Worm (Caenorhabditis elegans) whole organism, L1 larva: ENCODE results near the gene F21C10.7.
A peak's percentile ranks its signal among the peaks of the same experiment; 100 is the strongest.

Experiments
- F16B12.6 ChIP-seq: fragments of 150-350 bp; optimal IDR thresholded peaks from 2 replicates; lab custom pipeline; 2014; ENCODE audit warnings: missing biosample characterization, missing genetic modification characterization
- aha-1 ChIP-seq: fragments of 150-350 bp; optimal IDR thresholded peaks from 2 replicates; lab custom pipeline; 2014; ENCODE audit warnings: missing biosample characterization, missing genetic modification characterization
- alr-1 ChIP-seq: fragments of 200-800 bp; sonication (Bioruptor generic); optimal IDR thresholded peaks from 2 replicates; lab custom pipeline; 2018; ENCODE audit warnings: borderline replicate concordance, mild to moderate bottlenecking, missing genetic modification characterization, missing compliant biosample characterization
- aly-2 ChIP-seq: fragments of 150-350 bp; optimal IDR thresholded peaks from 2 replicates; lab custom pipeline; 2014; ENCODE audit warnings: missing biosample characterization, missing genetic modification characterization
- ama-1 ChIP-seq: fragments of 150-350 bp; optimal IDR thresholded peaks from 2 replicates; lab custom pipeline; 2014
- blmp-1 ChIP-seq: fragments of 150-350 bp; optimal IDR thresholded peaks from 2 replicates; lab custom pipeline; 2014; ENCODE audit warnings: missing biosample characterization, missing genetic modification characterization
- ceh-88 ChIP-seq: fragments of 200-800 bp; sonication (Bioruptor generic); IDR thresholded peaks from 2 replicates; pipeline ENCODE4 v1.3.6; 2022; ENCODE audit warnings: missing genetic modification characterization, missing compliant biosample characterization
- ceh-90 ChIP-seq: sonication (generic microtip); optimal IDR thresholded peaks from 2 replicates; lab custom pipeline; 2016; ENCODE audit warnings: missing genetic modification characterization, missing compliant biosample characterization
- ces-1 ChIP-seq: fragments of 150-350 bp; optimal IDR thresholded peaks from 2 replicates; lab custom pipeline; 2014; ENCODE audit warnings: missing biosample characterization, missing genetic modification reagents, missing genetic modification characterization
- dpl-1 ChIP-seq, 3 experiments: fragments of 150-350 bp in 2 of 3; sonication (generic microtip) in 1 of 3; optimal IDR thresholded peaks; 2 replicates each; lab custom pipeline; 2014 to 2017; ENCODE audit warnings: missing biosample characterization in 3 of 3, missing genetic modification characterization in 3 of 3, missing genetic modification reagents in 3 of 3
- efl-3 ChIP-seq: fragments of 200-800 bp; sonication (Bioruptor generic); optimal IDR thresholded peaks from 2 replicates; lab custom pipeline; 2018; ENCODE audit warnings: mild to moderate bottlenecking, missing genetic modification characterization, missing compliant biosample characterization
- egl-13 ChIP-seq: sonication (generic microtip); optimal IDR thresholded peaks from 2 replicates; lab custom pipeline; 2016; ENCODE audit warnings: missing genotype, missing genetic modification reagents, missing genetic modification characterization, missing compliant biosample characterization
- egl-27 ChIP-seq, 2 experiments: fragments of 150-350 bp in 1 of 2; sonication (generic microtip); optimal IDR thresholded peaks; 3 replicates each; lab custom pipeline; 2017 to 2018; ENCODE audit warnings: missing biosample characterization in 2 of 2, missing genetic modification characterization in 2 of 2, missing genetic modification reagents in 2 of 2
- elt-2 ChIP-seq: sonication (generic microtip); optimal IDR thresholded peaks from 2 replicates; lab custom pipeline; 2016; ENCODE audit warnings: missing genetic modification characterization, mild to moderate bottlenecking, inconsistent platforms, missing compliant biosample characterization, missing genetic modification reagents
- elt-3 ChIP-seq, 6 experiments: fragments of 150-350 bp in 1 of 6; sonication (generic microtip); optimal IDR thresholded peaks; 2 replicates each; lab custom pipeline; 2017 to 2018; ENCODE audit warnings: missing biosample characterization in 6 of 6, missing genetic modification characterization in 6 of 6, inconsistent platforms in 1 of 6
- ets-5 ChIP-seq: fragments of 200-800 bp; sonication (Bioruptor generic); IDR thresholded peaks from 2 replicates; pipeline ENCODE4 v1.3.6; 2022; ENCODE audit warnings: missing genetic modification characterization, missing compliant biosample characterization
- fkh-10 ChIP-seq: sonication (generic microtip); optimal IDR thresholded peaks from 2 replicates; lab custom pipeline; 2017; ENCODE audit warnings: missing biosample characterization, missing genetic modification reagents, missing genetic modification characterization
- grh-1 ChIP-seq: fragments of 200-800 bp; sonication (Bioruptor generic); IDR thresholded peaks from 2 replicates; pipeline ENCODE4 v1.3.6; 2022; ENCODE audit warnings: missing genetic modification reagents, missing genetic modification characterization, missing compliant biosample characterization
- hlh-4 ChIP-seq: sonication (generic microtip); optimal IDR thresholded peaks from 2 replicates; lab custom pipeline; 2016; ENCODE audit warnings: mild to moderate bottlenecking, missing genetic modification characterization, missing compliant biosample characterization
- hpl-2 ChIP-seq: fragments of 150-350 bp; optimal IDR thresholded peaks from 2 replicates; lab custom pipeline; 2014; ENCODE audit warnings: missing biosample characterization, missing genetic modification reagents, missing genetic modification characterization
- isw-1 ChIP-seq: fragments of 200-800 bp; sonication (Bioruptor generic); IDR thresholded peaks from 2 replicates; pipeline ENCODE4 v1.3.6; 2022; ENCODE audit warnings: missing genetic modification characterization, missing compliant biosample characterization
- jun-1 ChIP-seq: fragments of 150-350 bp; optimal IDR thresholded peaks from 2 replicates; lab custom pipeline; 2014; ENCODE audit warnings: missing biosample characterization, missing genetic modification reagents, missing genetic modification characterization
- lin-14 ChIP-seq: fragments of 200-800 bp; sonication (Bioruptor generic); optimal IDR thresholded peaks from 2 replicates; lab custom pipeline; 2018; ENCODE audit warnings: mild to moderate bottlenecking, missing genetic modification characterization, moderate library complexity, missing compliant biosample characterization
- lin-15B ChIP-seq: fragments of 150-350 bp; sonication (generic microtip); optimal IDR thresholded peaks from 3 replicates; lab custom pipeline; 2014; ENCODE audit warnings: missing biosample characterization, missing genetic modification characterization
- lin-39 ChIP-seq: fragments of 150-350 bp; optimal IDR thresholded peaks from 2 replicates; lab custom pipeline; 2014; ENCODE audit warnings: missing biosample characterization, missing genetic modification reagents, missing genetic modification characterization
- lir-3 ChIP-seq: sonication (generic microtip); optimal IDR thresholded peaks from 2 replicates; lab custom pipeline; 2016; ENCODE audit warnings: mild to moderate bottlenecking, missing genetic modification characterization, moderate library complexity, missing compliant biosample characterization; ENCODE audit not compliant: poor library complexity
- lsy-2 ChIP-seq, 2 experiments: fragments of 150-350 bp; optimal IDR thresholded peaks; 2 replicates each; lab custom pipeline; 2014; ENCODE audit warnings: missing biosample characterization in 2 of 2, missing genetic modification characterization in 2 of 2
- mep-1 ChIP-seq: fragments of 150-350 bp; optimal IDR thresholded peaks from 2 replicates; lab custom pipeline; 2014; ENCODE audit warnings: missing biosample characterization, missing genetic modification characterization
- nhr-11 ChIP-seq: fragments of 150-350 bp; optimal IDR thresholded peaks from 2 replicates; lab custom pipeline; 2014; ENCODE audit warnings: missing biosample characterization, missing genetic modification characterization
- nhr-19 ChIP-seq: fragments of 200-800 bp; sonication (Bioruptor generic); conservative IDR thresholded peaks from 2 replicates; pipeline ENCODE4 v1.3.6; 2022; ENCODE audit warnings: missing genetic modification characterization, missing compliant biosample characterization
- nhr-20 ChIP-seq: sonication (generic microtip); optimal IDR thresholded peaks from 2 replicates; lab custom pipeline; 2016; ENCODE audit warnings: mild to moderate bottlenecking, missing genetic modification characterization, missing compliant biosample characterization
- nhr-237 ChIP-seq: fragments of 150-350 bp; optimal IDR thresholded peaks from 2 replicates; lab custom pipeline; 2014; ENCODE audit warnings: missing biosample characterization, missing genetic modification characterization
- nhr-47 ChIP-seq: sonication (generic microtip); optimal IDR thresholded peaks from 2 replicates; lab custom pipeline; 2016; ENCODE audit warnings: mild to moderate bottlenecking, missing genetic modification characterization, moderate library complexity, missing compliant biosample characterization
- nhr-71 ChIP-seq: sonication (generic microtip); optimal IDR thresholded peaks from 2 replicates; lab custom pipeline; 2016; ENCODE audit warnings: mild to moderate bottlenecking, missing genetic modification characterization, moderate library complexity, missing compliant biosample characterization
- nhr-84 ChIP-seq: sonication (generic microtip); optimal IDR thresholded peaks from 2 replicates; lab custom pipeline; 2017; ENCODE audit warnings: missing biosample characterization, missing genetic modification characterization
- nhr-85 ChIP-seq: sonication (generic microtip); peaks from one replicate; lab custom pipeline; 2016; ENCODE audit warnings: missing genetic modification characterization, inconsistent platforms, missing compliant biosample characterization
- nhr-90 ChIP-seq: sonication (generic microtip); optimal IDR thresholded peaks from 2 replicates; lab custom pipeline; 2016; ENCODE audit warnings: mild to moderate bottlenecking, missing genetic modification characterization, missing compliant biosample characterization; ENCODE audit not compliant: poor library complexity
- pag-3 ChIP-seq: sonication (generic microtip); optimal IDR thresholded peaks from 2 replicates; lab custom pipeline; 2017; ENCODE audit warnings: missing genetic modification characterization, mild to moderate bottlenecking, missing compliant biosample characterization, antibody characterized with exemption, borderline replicate concordance; ENCODE audit not compliant: insufficient read depth
- pqm-1 ChIP-seq: sonication (generic microtip); optimal IDR thresholded peaks from 3 replicates; lab custom pipeline; 2017; ENCODE audit warnings: missing biosample characterization, missing genetic modification characterization
- snpc-4 ChIP-seq: fragments of 150-350 bp; optimal IDR thresholded peaks from 2 replicates; lab custom pipeline; 2014; ENCODE audit warnings: missing biosample characterization, missing genetic modification characterization
- snu-23 ChIP-seq: sonication (generic microtip); optimal IDR thresholded peaks from 2 replicates; lab custom pipeline; 2016; ENCODE audit warnings: missing genetic modification characterization, missing compliant biosample characterization
- sup-37 ChIP-seq: fragments of 200-800 bp; sonication (Bioruptor generic); optimal IDR thresholded peaks from 2 replicates; lab custom pipeline; 2018; ENCODE audit warnings: mild to moderate bottlenecking, missing genetic modification characterization, missing compliant biosample characterization
- swsn-7 ChIP-seq: sonication (generic microtip); optimal IDR thresholded peaks from 2 replicates; lab custom pipeline; 2016; ENCODE audit warnings: missing genetic modification characterization, missing compliant biosample characterization
- unc-30 ChIP-seq: sonication (generic microtip); optimal IDR thresholded peaks from 2 replicates; lab custom pipeline; 2017; ENCODE audit warnings: missing biosample characterization, missing genetic modification characterization
- unc-98 ChIP-seq: fragments of 200-800 bp; sonication (Bioruptor generic); IDR thresholded peaks from 2 replicates; pipeline ENCODE4 v1.3.6; 2022; ENCODE audit warnings: missing genetic modification characterization, missing compliant biosample characterization
- xbp-1 ChIP-seq: sonication (generic microtip); optimal IDR thresholded peaks from 2 replicates; lab custom pipeline; 2016; ENCODE audit warnings: missing genetic modification characterization, missing compliant biosample characterization
- zag-1 ChIP-seq: fragments of 150-350 bp; optimal IDR thresholded peaks from 2 replicates; lab custom pipeline; 2014; ENCODE audit warnings: missing biosample characterization, missing genetic modification characterization
- zip-4 ChIP-seq: fragments of 200-800 bp; sonication (Bioruptor generic); optimal IDR thresholded peaks from 2 replicates; lab custom pipeline; 2018; ENCODE audit warnings: mild to moderate bottlenecking, missing genetic modification characterization, moderate library complexity, missing compliant biosample characterization
- ztf-4 ChIP-seq: fragments of 150-350 bp; optimal IDR thresholded peaks from 2 replicates; lab custom pipeline; 2014; ENCODE audit warnings: missing biosample characterization, missing genetic modification characterization

Gene F21C10.7

DNA sequence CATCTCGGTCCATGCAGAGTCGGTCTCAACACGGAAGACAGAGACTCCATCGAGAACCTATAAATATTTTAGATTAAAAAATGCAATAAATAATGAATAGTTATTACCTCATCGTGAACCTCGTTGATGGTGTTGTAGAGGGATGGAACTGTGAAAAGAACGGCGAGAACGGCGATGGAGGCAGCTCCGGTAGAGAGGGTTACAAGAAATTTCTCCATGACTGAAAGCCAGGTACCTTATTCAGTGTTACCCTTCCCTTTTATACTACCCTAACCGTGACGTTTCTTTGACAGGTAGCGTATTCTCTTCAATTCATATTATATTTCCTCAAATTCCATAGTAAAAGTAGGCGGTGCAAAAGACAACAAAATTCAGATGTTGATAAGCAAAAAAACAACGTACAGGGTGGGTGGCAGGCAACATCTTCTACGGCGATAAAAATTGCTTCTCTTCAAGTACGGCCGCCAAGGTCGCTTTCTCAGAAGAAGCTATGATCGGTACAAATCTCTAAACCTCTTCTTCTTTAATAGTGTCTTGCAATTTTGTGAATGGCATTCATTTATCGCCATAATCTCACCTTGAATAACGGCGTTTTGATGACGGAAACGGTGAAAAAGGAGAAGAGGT lies 52.6 kb downstream of the F21C10.7 start, which contains the start of gene col-10:
TSS of gene col-10 (minus strand) at position 235 of the 627 bp plus-strand sequence.
- no peak for TF ChIP-seq aha-1
- TF ChIP-seq xbp-1 (tag; lab: Kevin White, UChicago) = peak; percentile 23
- TF ChIP-seq snu-23 (GFP tag; lab: Kevin White, UChicago) = peak; percentile 74
- TF ChIP-seq pqm-1 (tag; lab: Kevin White, UChicago) = no peak
- peak; percentile 34 for TF ChIP-seq nhr-47 (tag; lab: Kevin White, UChicago)
- TF ChIP-seq unc-30 (tag; lab: Kevin White, UChicago) = no peak
- peak; percentile 91 for TF ChIP-seq lin-14
- TF ChIP-seq ets-5 (GFP tag; lab: Robert Waterston, UW) = no peak
- TF ChIP-seq lsy-2 (tag; optimal IDR thresholded peaks at IDR 0.05; lab: Kevin White, UChicago) = peak in 1 of 2 experiments; percentile 7
- peak; percentile 81 for TF ChIP-seq ama-1
- TF ChIP-seq aly-2 (tag; lab: Kevin White, UChicago) = no peak
- TF ChIP-seq efl-3 (GFP tag; lab: Kevin White, UChicago) = no peak
- TF ChIP-seq lir-3 (tag; lab: Kevin White, UChicago) = no peak
- no peak for TF ChIP-seq alr-1
- TF ChIP-seq nhr-20 (tag; lab: Kevin White, UChicago) = peak; percentile 78
- no peak for TF ChIP-seq lin-39 (tag; lab: Kevin White, UChicago)
- TF ChIP-seq nhr-85 (tag; lab: Kevin White, UChicago) = peak; percentile 98
- peak; percentile 18; the same call in 1 of the 2 replicates for TF ChIP-seq grh-1 (GFP tag; lab: Robert Waterston, UW)
- no peak for TF ChIP-seq egl-27 (tag; optimal IDR thresholded peaks at IDR 0.05; lab: Kevin White, UChicago)
- peak; percentile 62 for TF ChIP-seq nhr-90 (tag; lab: Kevin White, UChicago)
- no peak for TF ChIP-seq zip-4 (GFP tag; lab: Kevin White, UChicago)
- no peak for TF ChIP-seq nhr-237 (tag; lab: Kevin White, UChicago)
- TF ChIP-seq nhr-19 (GFP tag; lab: Robert Waterston, UW) = peak; percentile 31; the same call in 1 of the 2 replicates
- TF ChIP-seq ztf-4 = peak; percentile 29
- TF ChIP-seq dpl-1 (GFP tag; optimal IDR thresholded peaks at IDR 0.05; lab: Kevin White, UChicago) = peak in 1 of 3 experiments; percentile 9
- no peak for TF ChIP-seq nhr-84 (tag; lab: Kevin White, UChicago)
- TF ChIP-seq blmp-1 (tag; lab: Kevin White, UChicago) = peak; percentile 64
- TF ChIP-seq mep-1 (tag; lab: Kevin White, UChicago) = peak; percentile 26
- TF ChIP-seq nhr-71 = peak; percentile 71
- no peak for TF ChIP-seq sup-37 (GFP tag; lab: Kevin White, UChicago)
- no peak for TF ChIP-seq hlh-4 (tag; lab: Kevin White, UChicago)
- peak; percentile 60 for TF ChIP-seq pag-3
- TF ChIP-seq elt-3 (tag; optimal IDR thresholded peaks at IDR 0.05; lab: Kevin White, UChicago) = peak in 4 of 6 experiments; percentile 40 to 82 (median 62)

DNA sequence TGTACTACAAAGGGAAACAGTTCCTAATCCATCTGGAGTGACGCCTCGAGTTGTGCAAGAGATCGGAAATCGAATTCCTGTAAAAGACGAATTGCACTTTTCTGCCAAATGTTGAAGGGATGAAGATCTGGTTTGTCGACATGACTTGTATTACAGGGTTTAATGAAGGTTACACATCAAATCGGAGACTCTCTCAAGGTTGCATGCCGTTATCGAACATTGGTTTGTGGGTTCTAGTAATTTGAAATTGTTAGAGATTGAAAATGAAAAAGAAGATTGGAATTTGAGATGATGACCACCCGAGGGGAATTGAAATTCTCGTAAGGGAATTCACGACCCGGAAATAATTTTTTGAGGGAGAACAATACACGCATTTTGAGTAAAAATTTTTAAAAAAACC lies 53.7 kb downstream of the F21C10.7 start:
- TF ChIP-seq snu-23 (GFP tag; lab: Kevin White, UChicago) (peak; percentile 43), F16B12.6 (no peak), mep-1 (tag; lab: Kevin White, UChicago) (peak; percentile 32), isw-1 (GFP tag; lab: Robert Waterston, UW) (no peak), nhr-85 (tag; lab: Kevin White, UChicago) (peak; percentile 89), nhr-11 (no peak), ztf-4 (no peak), jun-1 (tag; lab: Kevin White, UChicago) (no peak), nhr-90 (tag; lab: Kevin White, UChicago) (peak; percentile 33), aha-1 (no peak), ceh-88 (GFP tag; lab: Robert Waterston, UW) (no peak), sup-37 (GFP tag; lab: Kevin White, UChicago) (no peak), elt-2 (no peak), lin-14 (peak; percentile 84), swsn-7 (tag; lab: Kevin White, UChicago) (no peak), pqm-1 (tag; lab: Kevin White, UChicago) (no peak), blmp-1 (tag; lab: Kevin White, UChicago) (peak; percentile 22), unc-98 (no peak), ceh-90 (tag; lab: Kevin White, UChicago) (no peak), grh-1 (GFP tag; lab: Robert Waterston, UW) (peak; percentile 34), hpl-2 (no peak), dpl-1 (GFP tag; optimal IDR thresholded peaks at IDR 0.05; lab: Kevin White, UChicago) (no peak), snpc-4 (no peak), zag-1 (no peak), ces-1 (no peak), lin-15B (tag; lab: Kevin White, UChicago) (no peak), egl-13 (tag; lab: Kevin White, UChicago) (no peak), fkh-10 (GFP tag; lab: Kevin White, UChicago) (no peak)
